Fruit fly (Drosophila melanogaster) whole organism, prepupa: ENCODE results near the gene Saf6.

Experiments used
- Blimp-1 ChIP-seq: fragments of 200-800 bp; sonication (Bioruptor generic); optimal IDR thresholded peaks from 3 replicates; lab custom pipeline; 2017; ENCODE audit warnings: missing biosample characterization, missing genetic modification characterization, mild to moderate bottlenecking, moderate library complexity, missing genetic modification reagents
- CG10631 ChIP-seq: fragments of 200-800 bp; sonication (Bioruptor generic); optimal IDR thresholded peaks from 2 replicates; lab custom pipeline; 2016; ENCODE audit warnings: missing biosample characterization, missing genetic modification characterization
- CG10669 ChIP-seq: fragments of 200-800 bp; sonication (Bioruptor generic); optimal IDR thresholded peaks from 3 replicates; lab custom pipeline; 2018; ENCODE audit warnings: missing biosample characterization, mild to moderate bottlenecking, missing genetic modification characterization, moderate library complexity
- CG11294 ChIP-seq: fragments of 200-800 bp; sonication (Bioruptor generic); IDR thresholded peaks from 2 replicates; pipeline ENCODE4 v1.3.6; 2022; ENCODE audit warnings: missing biosample characterization, missing genetic modification characterization
- CG11762 ChIP-seq: fragments of 200-800 bp; sonication (Bioruptor generic); optimal IDR thresholded peaks from 3 replicates; lab custom pipeline; 2016; ENCODE audit warnings: missing biosample characterization, missing genetic modification characterization; ENCODE audit not compliant: insufficient read depth
- CG11902 ChIP-seq: fragments of 200-800 bp; sonication (Bioruptor generic); optimal IDR thresholded peaks from 3 replicates; lab custom pipeline; 2016; ENCODE audit warnings: missing biosample characterization, missing genetic modification characterization
- CG15336 ChIP-seq: fragments of 200-800 bp; sonication (Bioruptor generic); IDR thresholded peaks from 2 replicates; pipeline ENCODE4 v1.3.6; 2022; ENCODE audit warnings: missing biosample characterization, missing genetic modification characterization
- CG1621 ChIP-seq: fragments of 200-800 bp; sonication (Bioruptor generic); optimal IDR thresholded peaks from 3 replicates; lab custom pipeline; 2018; ENCODE audit warnings: missing biosample characterization, mild to moderate bottlenecking, missing genetic modification characterization
- CG16779 ChIP-seq: fragments of 200-800 bp; sonication (Bioruptor generic); optimal IDR thresholded peaks from 3 replicates; lab custom pipeline; 2017; ENCODE audit warnings: missing biosample characterization, mild to moderate bottlenecking, missing genetic modification characterization
- CG3032 ChIP-seq: fragments of 200-800 bp; optimal IDR thresholded peaks from 2 replicates; lab custom pipeline; 2019; ENCODE audit warnings: missing biosample characterization, mild to moderate bottlenecking, missing genetic modification characterization, moderate library complexity
- CG34406 ChIP-seq: fragments of 200-800 bp; sonication (Bioruptor generic); optimal IDR thresholded peaks from 3 replicates; lab custom pipeline; 2016; ENCODE audit warnings: missing biosample characterization, missing genetic modification characterization
- CG3919 ChIP-seq: fragments of 200-800 bp; sonication (Bioruptor generic); optimal IDR thresholded peaks from 3 replicates; lab custom pipeline; 2016; ENCODE audit warnings: missing biosample characterization, missing genetic modification characterization
- CG6276 ChIP-seq: fragments of 200-800 bp; sonication (Bioruptor generic); optimal IDR thresholded peaks from 2 replicates; lab custom pipeline; 2017; ENCODE audit warnings: missing biosample characterization, mild to moderate bottlenecking, missing genetic modification characterization
- CG6792 ChIP-seq: fragments of 200-800 bp; sonication (Bioruptor generic); optimal IDR thresholded peaks from 3 replicates; lab custom pipeline; 2016; ENCODE audit warnings: missing biosample characterization, missing genetic modification characterization
- CG6808 ChIP-seq: fragments of 200-800 bp; sonication (Bioruptor generic); optimal IDR thresholded peaks from 3 replicates; lab custom pipeline; 2017; ENCODE audit warnings: missing biosample characterization, missing genetic modification characterization, mild to moderate bottlenecking, moderate library complexity, missing genetic modification reagents
- CG7368 ChIP-seq: fragments of 200-800 bp; sonication (Bioruptor generic); optimal IDR thresholded peaks from 3 replicates; lab custom pipeline; 2016; ENCODE audit warnings: missing biosample characterization, missing genetic modification characterization
- CG8119 ChIP-seq: fragments of 200-800 bp; sonication (Bioruptor generic); IDR thresholded peaks from 3 replicates; pipeline ENCODE4 v1.3.6; 2022; ENCODE audit warnings: missing biosample characterization, missing genetic modification characterization
- Eip78C ChIP-seq: fragments of 200-800 bp; sonication (Bioruptor generic); peaks from one replicate; lab custom pipeline; 2016; ENCODE audit warnings: missing biosample characterization, missing genetic modification characterization
- Ets21C ChIP-seq: fragments of 200-800 bp; sonication (Bioruptor generic); optimal IDR thresholded peaks from 3 replicates; lab custom pipeline; 2016; ENCODE audit warnings: missing biosample characterization, missing genetic modification characterization
- Ets96B ChIP-seq: fragments of 200-800 bp; optimal IDR thresholded peaks from 2 replicates; lab custom pipeline; 2019; ENCODE audit warnings: missing biosample characterization, mild to moderate bottlenecking, missing genetic modification characterization, moderate library complexity
- Gug ChIP-seq: fragments of 200-800 bp; sonication (Bioruptor generic); IDR thresholded peaks from 2 replicates; pipeline ENCODE4 v1.3.6; 2022; ENCODE audit warnings: missing biosample characterization, missing genetic modification characterization
- Hr4 ChIP-seq: fragments of 200-800 bp; sonication (Bioruptor generic); optimal IDR thresholded peaks from 3 replicates; lab custom pipeline; 2016; ENCODE audit warnings: missing biosample characterization, missing genetic modification characterization
- Lpt ChIP-seq: fragments of 200-800 bp; sonication (Bioruptor generic); optimal IDR thresholded peaks from 3 replicates; lab custom pipeline; 2016; ENCODE audit warnings: missing biosample characterization, missing genetic modification characterization
- OdsH ChIP-seq: fragments of 200-800 bp; sonication (Bioruptor generic); optimal IDR thresholded peaks from 3 replicates; lab custom pipeline; 2016; ENCODE audit warnings: missing biosample characterization, missing genetic modification characterization
- Sox14 ChIP-seq: fragments of 200-800 bp; sonication (Bioruptor generic); optimal IDR thresholded peaks from 3 replicates; lab custom pipeline; 2016; ENCODE audit warnings: missing biosample characterization, missing genetic modification characterization
- Sox15 ChIP-seq: fragments of 200-800 bp; sonication (Bioruptor generic); optimal IDR thresholded peaks from 3 replicates; lab custom pipeline; 2016; ENCODE audit warnings: missing biosample characterization, missing genetic modification characterization
- acj6 ChIP-seq: fragments of 200-800 bp; sonication (Bioruptor generic); optimal IDR thresholded peaks from 3 replicates; lab custom pipeline; 2016; ENCODE audit warnings: missing biosample characterization, missing genetic modification characterization
- cyc ChIP-seq: fragments of 200-800 bp; sonication (Bioruptor generic); optimal IDR thresholded peaks from 3 replicates; lab custom pipeline; 2016; ENCODE audit warnings: missing biosample characterization, missing genetic modification characterization
- dsx ChIP-seq: fragments of 200-800 bp; optimal IDR thresholded peaks from 3 replicates; lab custom pipeline; 2019; ENCODE audit warnings: missing biosample characterization, mild to moderate bottlenecking, missing genetic modification characterization, moderate library complexity; ENCODE audit not compliant: poor library complexity, severe bottlenecking
- esn ChIP-seq: fragments of 200-800 bp; sonication (Bioruptor generic); optimal IDR thresholded peaks from 2 replicates; lab custom pipeline; 2016; ENCODE audit warnings: missing biosample characterization, mild to moderate bottlenecking, missing genetic modification characterization, moderate library complexity
- fd59A ChIP-seq: fragments of 200-800 bp; sonication (Bioruptor generic); optimal IDR thresholded peaks from 2 replicates; lab custom pipeline; 2017; ENCODE audit warnings: missing biosample characterization, mild to moderate bottlenecking, missing genetic modification characterization, missing genetic modification reagents
- fd85E ChIP-seq: fragments of 200-800 bp; sonication (Bioruptor generic); optimal IDR thresholded peaks from 3 replicates; lab custom pipeline; 2016; ENCODE audit warnings: missing biosample characterization, missing genetic modification characterization
- pdm3 ChIP-seq: fragments of 200-800 bp; sonication (Bioruptor generic); optimal IDR thresholded peaks from 3 replicates; lab custom pipeline; 2016; ENCODE audit warnings: missing biosample characterization, missing genetic modification characterization
- salr ChIP-seq, 2 experiments: fragments of 200-800 bp; sonication (Bioruptor generic); optimal IDR thresholded peaks; 3 replicates each; lab custom pipeline; 2016 to 2018; ENCODE audit warnings: missing biosample characterization in 2 of 2, missing genetic modification characterization in 2 of 2, mild to moderate bottlenecking in 1 of 2
- spab ChIP-seq: fragments of 200-800 bp; sonication (Bioruptor generic); optimal IDR thresholded peaks from 2 replicates; lab custom pipeline; 2017; ENCODE audit warnings: missing biosample characterization, mild to moderate bottlenecking, missing genetic modification characterization, missing genetic modification reagents
- svp ChIP-seq: fragments of 200-800 bp; sonication (Bioruptor generic); peaks from one replicate; lab custom pipeline; 2016; ENCODE audit warnings: missing biosample characterization, missing genetic modification characterization

The Saf6 gene

DNA sequence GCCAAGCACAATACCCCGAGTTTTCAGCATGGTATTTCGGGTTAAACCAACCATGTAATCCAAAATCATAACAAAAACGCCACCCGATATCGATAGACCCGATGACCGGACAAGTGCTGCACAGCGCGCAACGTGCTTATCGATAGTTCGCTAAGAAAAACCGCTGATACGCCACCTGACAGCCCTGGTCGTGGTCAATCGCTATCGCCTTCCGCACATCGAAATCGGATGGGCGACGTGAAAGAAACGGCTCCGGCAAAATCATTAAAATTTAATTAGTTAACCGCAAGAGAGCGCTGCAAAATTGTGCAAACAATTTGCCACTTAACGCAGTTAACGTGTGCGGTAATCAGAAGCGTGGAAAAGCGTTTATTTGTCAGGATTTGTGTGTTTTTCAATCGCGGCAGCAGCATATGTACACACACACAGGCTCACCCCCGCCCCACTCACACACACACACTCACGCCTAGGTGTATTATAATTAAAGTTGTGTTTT, 10.1 kb upstream of the Saf6 start, which contains the start of the genes CG3862 and dock (continued):
- TF ChIP-seq CG15336 (GFP tag; lab: Robert Waterston, UW) = peak; percentile 21; the same call in 1 of the 2 replicates
- peak; percentile 26 for TF ChIP-seq CG1621
- TF ChIP-seq CG11762 = no peak
- peak; percentile 6 for TF ChIP-seq CG6792 (GFP tag; lab: Kevin White, UChicago)
- TF ChIP-seq pdm3 (GFP tag; lab: Kevin White, UChicago) = peak; percentile 20
- peak; percentile 9 for TF ChIP-seq CG10669 (GFP tag; lab: Kevin White, UChicago)
- no peak for TF ChIP-seq CG11902 (GFP tag; lab: Kevin White, UChicago)
- TF ChIP-seq acj6 (GFP tag; lab: Kevin White, UChicago) = no peak
- peak; percentile 33 for TF ChIP-seq cyc (GFP tag; lab: Kevin White, UChicago)
- TF ChIP-seq CG6808 = peak; percentile 55
- TF ChIP-seq CG3032 = no peak
- TF ChIP-seq CG7368 (GFP tag; lab: Kevin White, UChicago) = no peak
- TF ChIP-seq esn (GFP tag; lab: Kevin White, UChicago) = peak; percentile 54
- TF ChIP-seq fd59A (GFP tag; lab: Kevin White, UChicago) = no peak
- no peak for TF ChIP-seq CG6276 (GFP tag; lab: Kevin White, UChicago)
- TF ChIP-seq Lpt = peak; percentile 12
- no peak for TF ChIP-seq CG11294 (GFP tag; lab: Robert Waterston, UW)
- TF ChIP-seq fd85E (GFP tag; lab: Kevin White, UChicago) = no peak
- no peak for TF ChIP-seq CG34406
- TF ChIP-seq dsx (GFP tag; lab: Kevin White, UChicago) = peak; percentile 13
- no peak for TF ChIP-seq Sox15 (GFP tag; lab: Kevin White, UChicago)
- TF ChIP-seq CG3919 (GFP tag; lab: Kevin White, UChicago) = peak; percentile 32
- TF ChIP-seq CG16779 (tag; lab: Kevin White, UChicago) = peak; percentile 32
- no peak for TF ChIP-seq spab (GFP tag; lab: Kevin White, UChicago)
- TF ChIP-seq Eip78C (GFP tag; lab: Kevin White, UChicago) = peak; percentile 86
- no peak for TF ChIP-seq OdsH (GFP tag; lab: Kevin White, UChicago)
- peak; percentile 14 for TF ChIP-seq Ets21C
- TF ChIP-seq salr (GFP tag; optimal IDR thresholded peaks at IDR 0.05; lab: Kevin White, UChicago) = no peak
- TF ChIP-seq svp = peak; percentile 60
- peak; percentile 60 for TF ChIP-seq Sox14 (GFP tag; lab: Kevin White, UChicago)
- TF ChIP-seq Ets96B (tag; lab: Kevin White, UChicago) = no peak
- no peak for TF ChIP-seq Hr4 (GFP tag; lab: Kevin White, UChicago)
- no peak for TF ChIP-seq CG10631

DNA sequence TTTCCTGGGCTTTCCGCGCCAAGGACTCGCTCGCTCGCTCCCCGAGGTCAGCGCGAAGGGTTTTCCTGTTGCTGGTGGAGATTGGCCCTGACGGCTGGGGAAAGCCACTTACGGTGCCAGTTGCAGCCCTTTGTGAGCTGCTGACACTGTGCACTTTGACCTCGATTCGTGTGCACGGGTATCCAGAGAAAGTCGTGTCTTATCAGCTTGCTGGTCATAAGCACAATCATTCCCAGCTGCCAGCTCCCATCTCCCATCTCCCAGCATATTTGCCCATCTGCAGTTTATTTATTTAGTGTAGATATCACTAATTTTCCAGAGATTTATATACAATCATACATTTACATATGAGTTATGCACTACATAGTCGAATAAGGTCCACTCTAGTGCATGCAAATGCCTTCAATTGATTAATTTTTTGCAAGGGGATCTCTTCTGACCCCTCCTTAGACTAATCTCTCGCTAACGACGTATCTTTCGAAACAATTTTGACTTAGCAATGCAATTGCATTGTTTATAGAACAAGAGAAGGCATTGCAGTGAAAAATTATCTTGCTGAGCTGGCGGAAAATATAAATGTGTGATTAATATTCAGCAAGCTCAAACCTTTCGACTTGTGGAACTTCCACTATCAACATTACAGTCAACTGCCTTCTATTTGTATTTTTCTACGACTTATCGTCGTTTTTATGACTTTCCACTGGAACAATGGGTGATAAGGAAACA, 6.4 kb upstream of the Saf6 start:
- TF ChIP-seq CG8119 (GFP tag; lab: Robert Waterston, UW) (0 out of 3 replicates have a peak, but pooled peaks have one; percentile 4), Gug (GFP tag; lab: Robert Waterston, UW) (no peak), CG3032 (no peak), svp (peak; percentile 78), Eip78C (GFP tag; lab: Kevin White, UChicago) (peak; percentile 73), Blimp-1 (GFP tag; lab: Kevin White, UChicago) (no peak), CG15336 (GFP tag; lab: Robert Waterston, UW) (peak; percentile 14; the same call in 1 of the 2 replicates)
